Fruit fly (Drosophila melanogaster) whole organism: ENCODE data around the gene CG4653.

Source experiments
- CG8478 ChIP-seq: fragments of >200 bp; optimal IDR thresholded peaks from 2 replicates; lab custom pipeline; 2018; ENCODE audit warnings: inconsistent platforms
- Dll ChIP-seq: fragments of >200 bp; optimal IDR thresholded peaks from 2 replicates; lab custom pipeline; 2017
- EcR ChIP-seq, 2 experiments: fragments of >200 bp; optimal IDR thresholded peaks; 2 replicates each; lab custom pipeline; 2017; ENCODE audit warnings: missing biosample characterization in 2 of 2, missing genetic modification characterization in 2 of 2, missing genetic modification reagents in 2 of 2
- pan ChIP-seq: fragments of >200 bp; optimal IDR thresholded peaks from 2 replicates; lab custom pipeline; 2017
- psq ChIP-seq: fragments of >200 bp; optimal IDR thresholded peaks from 2 replicates; lab custom pipeline; 2017
- usp ChIP-seq: fragments of >200 bp; optimal IDR thresholded peaks from 2 replicates; lab custom pipeline; 2017; ENCODE audit warnings: missing biosample characterization, missing genetic modification characterization, mixed read lengths

CG4653 gene

DNA sequence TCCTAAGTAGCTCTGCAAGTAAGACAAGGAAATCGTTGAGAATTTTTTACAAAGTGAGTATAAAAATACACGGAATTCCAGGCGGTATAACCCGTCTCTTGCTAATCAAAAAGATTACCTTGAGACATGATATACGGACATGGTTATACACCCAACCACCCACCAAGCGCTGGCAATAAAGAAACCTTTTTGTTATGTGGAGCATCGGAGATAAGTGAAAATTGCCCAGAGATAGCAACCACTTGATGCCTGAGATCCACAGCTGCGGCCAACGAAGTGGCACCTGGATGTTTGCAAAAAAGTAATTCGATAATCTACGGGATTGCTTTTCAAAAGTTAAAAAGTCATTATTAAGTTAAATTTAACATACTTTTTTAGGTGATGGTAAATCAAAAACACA lies 42.1 kb downstream of the CG4653 start:
- TF ChIP-seq pan (no peak), CG8478 (lab: Kevin White, UChicago) (no peak), usp (GFP tag; lab: Kevin White, UChicago) (no peak), Dll (lab: Kevin White, UChicago) (no peak), EcR (GFP tag; optimal IDR thresholded peaks at IDR 0.05; lab: Kevin White, UChicago) (no peak), psq (lab: Kevin White, UChicago) (no peak)

DNA sequence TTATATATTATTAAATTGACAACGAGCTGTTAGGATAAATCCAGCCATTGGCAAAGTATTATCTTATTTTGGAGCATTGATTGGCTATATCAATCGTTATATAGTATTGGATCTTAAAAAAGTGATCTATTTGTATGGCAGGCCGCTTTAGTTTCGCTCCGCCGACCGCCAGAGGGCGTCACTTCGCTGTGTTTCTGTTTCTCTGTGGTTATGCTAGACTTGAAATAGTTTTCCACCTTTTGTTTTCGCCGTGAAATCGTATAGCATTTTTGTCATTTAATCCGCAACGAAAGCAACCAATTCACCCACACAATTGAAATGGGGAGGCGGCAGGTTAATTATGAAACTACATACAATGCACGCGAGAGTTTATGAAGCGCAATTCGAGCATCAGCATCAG lies 42.9 kb downstream of the CG4653 start:
- TF ChIP-seq EcR (GFP tag; optimal IDR thresholded peaks at IDR 0.05; lab: Kevin White, UChicago) (no peak), usp (GFP tag; lab: Kevin White, UChicago) (no peak), Dll (lab: Kevin White, UChicago) (no peak), CG8478 (lab: Kevin White, UChicago) (no peak), psq (lab: Kevin White, UChicago) (no peak), pan (no peak)

DNA sequence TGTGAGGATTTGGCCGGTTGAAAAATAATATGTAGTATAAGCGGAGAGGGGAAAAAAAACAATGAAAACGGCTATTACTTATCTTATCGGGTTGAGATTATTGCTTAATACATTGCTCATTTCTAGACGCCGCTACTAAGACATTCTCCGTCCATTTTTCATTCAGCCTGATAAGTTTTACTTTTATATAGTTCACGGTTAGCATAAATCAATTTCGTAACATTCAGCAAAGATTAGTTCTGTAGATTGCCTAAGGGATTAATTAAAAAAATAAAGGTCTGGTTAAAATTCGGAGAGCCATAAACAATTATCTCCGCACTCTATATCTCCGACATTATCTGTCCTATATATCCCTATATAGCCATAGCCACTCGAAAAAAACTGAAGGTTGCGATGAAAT lies 43.6 kb downstream of the CG4653 start:
- TF ChIP-seq pan = no peak

DNA sequence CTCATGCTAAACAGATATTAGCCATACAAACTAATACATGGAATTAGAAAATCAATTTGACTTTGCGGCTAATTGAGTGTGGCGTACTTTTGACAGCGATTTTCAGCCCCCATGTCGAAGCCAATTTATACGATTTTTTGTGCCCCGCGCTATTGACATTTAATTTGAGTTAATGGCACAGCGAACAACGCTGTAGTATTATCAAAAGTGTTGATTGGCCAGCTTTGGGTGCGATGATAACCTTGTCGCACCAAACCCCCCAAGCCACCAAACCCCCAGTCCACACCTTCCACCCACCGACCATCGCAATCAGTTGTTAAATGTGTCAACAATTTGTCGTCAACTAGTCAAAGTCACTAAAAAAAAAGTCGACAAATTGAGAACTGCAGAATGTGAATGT lies 45.4 kb downstream of the CG4653 start:
- TF ChIP-seq pan = no peak
- no peak for TF ChIP-seq Dll (lab: Kevin White, UChicago)
- TF ChIP-seq EcR (GFP tag; optimal IDR thresholded peaks at IDR 0.05; lab: Kevin White, UChicago) = no peak
- TF ChIP-seq CG8478 (lab: Kevin White, UChicago) = no peak
- no peak for TF ChIP-seq usp (GFP tag; lab: Kevin White, UChicago)
- no peak for TF ChIP-seq psq (lab: Kevin White, UChicago)

DNA sequence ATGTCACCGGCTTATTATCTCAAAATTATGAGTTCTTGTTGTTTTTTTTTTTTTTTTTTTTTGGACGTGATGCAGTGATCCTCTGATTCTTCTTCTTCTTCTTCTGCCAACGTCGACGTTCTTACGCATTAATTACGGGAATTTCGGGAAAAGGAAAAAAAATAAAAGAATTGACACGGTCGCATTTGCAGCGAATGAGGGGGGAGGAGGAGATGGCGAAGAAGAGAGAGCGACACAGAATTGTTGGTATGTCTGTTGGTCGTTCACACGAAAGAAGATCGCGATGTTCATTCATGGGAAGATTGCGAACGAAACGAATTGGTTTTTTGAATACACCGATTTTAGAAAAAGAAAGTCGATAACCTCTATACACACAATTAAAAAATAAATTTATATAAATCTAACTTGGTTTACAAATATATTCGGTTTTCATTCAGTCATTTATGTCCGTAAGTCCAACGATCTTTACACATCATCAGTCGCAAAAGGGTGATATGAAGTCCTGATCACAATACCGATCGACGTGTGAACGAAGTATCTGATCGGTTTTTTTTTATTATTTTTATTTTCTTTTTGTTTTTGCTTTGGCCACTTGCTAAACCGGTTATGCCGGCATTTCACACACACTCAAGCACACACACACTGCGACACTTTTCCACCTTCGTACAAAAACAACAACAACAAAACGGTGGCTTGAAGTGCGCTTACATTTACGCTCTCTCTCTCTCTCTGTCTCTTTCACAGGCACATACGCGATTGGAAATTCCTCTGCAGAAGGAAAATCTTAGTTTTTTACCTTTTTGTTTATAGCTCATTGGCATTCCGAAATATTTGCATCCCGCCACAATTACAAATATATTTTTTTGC lies 47.1 kb downstream of the CG4653 start:
- TF ChIP-seq pan (no peak), Dll (lab: Kevin White, UChicago) (no peak), CG8478 (lab: Kevin White, UChicago) (no peak), EcR (GFP tag; optimal IDR thresholded peaks at IDR 0.05; lab: Kevin White, UChicago) (no peak), psq (lab: Kevin White, UChicago) (no peak), usp (GFP tag; lab: Kevin White, UChicago) (no peak)

DNA sequence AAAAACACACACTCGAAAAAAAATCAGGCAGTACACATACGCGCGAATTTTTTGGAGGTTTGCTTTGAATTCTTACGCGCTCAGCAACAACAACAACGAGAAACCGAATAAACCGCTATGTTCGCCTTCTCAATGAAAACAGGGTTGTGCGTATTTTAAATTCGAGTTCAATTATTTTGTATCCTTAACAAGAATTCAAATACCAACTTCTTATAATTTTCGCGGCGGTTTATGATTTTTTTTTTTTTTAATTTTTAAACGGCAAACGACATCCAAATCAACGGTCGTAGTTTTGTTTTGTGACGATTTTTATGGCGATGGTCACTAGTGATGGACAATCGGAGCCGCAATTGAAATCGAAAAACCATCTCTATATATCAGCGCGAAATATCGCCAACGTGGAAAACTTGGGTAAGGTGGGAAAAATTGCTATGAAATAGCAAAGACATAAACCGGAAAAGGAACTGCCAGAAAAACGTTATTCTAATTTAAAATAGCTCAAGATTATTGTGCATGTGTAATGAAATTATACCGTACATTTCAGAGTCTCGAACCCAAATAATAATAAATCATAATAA lies 47.8 kb downstream of the CG4653 start, which contains the start of gene goe:
Gene goe, minus strand, starts transcription at position 332 of the 578 bp plus-strand sequence.
- TF ChIP-seq pan (no peak), psq (lab: Kevin White, UChicago) (no peak), CG8478 (lab: Kevin White, UChicago) (no peak), Dll (lab: Kevin White, UChicago) (no peak), usp (GFP tag; lab: Kevin White, UChicago) (no peak), EcR (GFP tag; optimal IDR thresholded peaks at IDR 0.05; lab: Kevin White, UChicago) (no peak)

DNA sequence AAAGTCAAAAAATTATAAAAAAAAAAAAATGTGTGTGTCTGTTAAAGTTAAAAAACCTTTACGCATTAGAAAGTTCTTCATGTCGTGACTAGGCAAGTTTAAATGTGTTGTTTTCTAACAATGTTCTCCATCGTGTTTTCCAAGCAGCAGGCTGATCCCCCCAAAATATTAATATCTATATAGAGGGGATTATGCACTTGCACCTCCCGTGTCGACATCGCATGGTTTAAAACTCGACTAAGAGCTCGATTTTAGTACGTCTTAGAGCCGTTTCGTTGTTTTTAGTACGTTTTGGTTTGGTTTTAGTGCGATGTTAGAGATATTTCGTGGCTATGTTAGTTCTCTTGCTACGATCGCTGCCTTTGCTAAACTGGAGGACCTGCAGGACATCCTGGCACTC lies 49.2 kb downstream of the CG4653 start:
- TF ChIP-seq CG8478 (lab: Kevin White, UChicago) = no peak
- TF ChIP-seq usp (GFP tag; lab: Kevin White, UChicago) = no peak
- no peak for TF ChIP-seq Dll (lab: Kevin White, UChicago)
- no peak for TF ChIP-seq pan
- no peak for TF ChIP-seq psq (lab: Kevin White, UChicago)
- no peak for TF ChIP-seq EcR (GFP tag; optimal IDR thresholded peaks at IDR 0.05; lab: Kevin White, UChicago)
